Worm (Caenorhabditis elegans): ENCODE measurements around the gene fbxa-43.

fbxa-43 gene

DNA sequence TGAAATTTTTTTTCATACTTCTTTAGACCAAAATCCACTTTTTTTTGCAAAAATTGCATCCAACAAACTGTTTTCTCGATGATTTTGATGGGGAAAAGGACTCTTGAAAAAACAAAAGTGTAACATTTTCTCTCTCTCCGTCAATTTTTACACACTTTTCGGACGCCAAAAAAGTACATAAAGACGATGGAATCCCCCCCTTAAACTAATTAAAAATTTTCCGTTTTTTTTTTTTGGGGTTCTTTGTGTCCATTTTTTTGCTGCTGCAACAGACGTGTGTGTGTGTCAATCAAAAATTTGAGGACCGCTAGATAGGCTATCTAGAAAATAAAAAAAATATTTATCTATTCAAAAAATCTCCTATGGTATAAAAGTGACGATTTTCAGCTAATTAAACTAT is 50.9 kb downstream of the fbxa-43 start, which contains the start of gene C39B5.5:
Gene C39B5.5 (plus strand): TSS at position 301 of the 400 bp plus-strand sequence.
- TF ChIP-seq aly-1 (tag; optimal IDR thresholded peaks at IDR 0.05), result no peak
- no peak for TF ChIP-seq scrt-1 (GFP tag; IDR thresholded peaks at IDR 0.05)
- TF ChIP-seq hmg-4 (GFP tag; optimal IDR thresholded peaks at IDR 0.05), result no peak
- no peak for TF ChIP-seq tra-4 (tag; optimal IDR thresholded peaks at IDR 0.05)
- TF ChIP-seq ets-7 (tag; optimal IDR thresholded peaks at IDR 0.05), result no peak
- no peak for TF ChIP-seq sea-1 (GFP tag; conservative IDR thresholded peaks at IDR 0.05)
- TF ChIP-seq hnd-1 (tag; optimal IDR thresholded peaks at IDR 0.05), result no peak
- TF ChIP-seq ceh-13 (GFP tag; optimal IDR thresholded peaks at IDR 0.05), result no peak
- no peak for TF ChIP-seq tbx-11 (GFP tag; IDR thresholded peaks at IDR 0.05)
- TF ChIP-seq F13C5.2 (tag; optimal IDR thresholded peaks at IDR 0.05), result no peak

All from whole organism, early embryonic.